Worm (Caenorhabditis elegans) whole organism, late embryonic: ENCODE data around the gene C05D11.5.
A peak's percentile ranks its signal among the peaks of the same experiment; 100 is the strongest.

Experiments used
- C08G9.2 ChIP-seq: sonication (generic microtip); optimal IDR thresholded peaks from 2 replicates; lab custom pipeline; 2016; ENCODE audit warnings: mild to moderate bottlenecking, missing genetic modification characterization, moderate library complexity, missing compliant biosample characterization
- C38D4.7 ChIP-seq: fragments of 200-800 bp; sonication (Bioruptor generic); optimal IDR thresholded peaks from 2 replicates; lab custom pipeline; 2018; ENCODE audit warnings: mild to moderate bottlenecking, missing genetic modification characterization, moderate library complexity, missing compliant biosample characterization
- F13H6.1 ChIP-seq: sonication (generic microtip); optimal IDR thresholded peaks from 2 replicates; lab custom pipeline; 2016; ENCODE audit warnings: missing genetic modification characterization, missing compliant biosample characterization
- K02D7.2 ChIP-seq: sonication (generic microtip); optimal IDR thresholded peaks from 2 replicates; lab custom pipeline; 2017; ENCODE audit warnings: mild to moderate bottlenecking, missing genetic modification characterization, missing compliant biosample characterization
- K09A11.1 ChIP-seq: sonication (generic microtip); optimal IDR thresholded peaks from 2 replicates; lab custom pipeline; 2017; ENCODE audit warnings: antibody characterized with exemption, mild to moderate bottlenecking, missing genetic modification characterization, missing compliant biosample characterization; ENCODE audit not compliant: insufficient read depth
- Y22D7AL.16 ChIP-seq: sonication (generic microtip); optimal IDR thresholded peaks from 2 replicates; lab custom pipeline; 2016; ENCODE audit warnings: missing genetic modification characterization, missing compliant biosample characterization
- ahr-1 ChIP-seq: sonication (generic microtip); optimal IDR thresholded peaks from 2 replicates; lab custom pipeline; 2016; ENCODE audit warnings: missing genetic modification characterization, missing compliant biosample characterization
- ama-1 ChIP-seq: fragments of 150-350 bp; optimal IDR thresholded peaks from 2 replicates; lab custom pipeline; 2014
- ceh-19 ChIP-seq: fragments of 200-800 bp; sonication (Bioruptor generic); optimal IDR thresholded peaks from 2 replicates; lab custom pipeline; 2018; ENCODE audit warnings: mild to moderate bottlenecking, missing genetic modification characterization, missing compliant biosample characterization
- ceh-24 ChIP-seq: sonication (generic microtip); optimal IDR thresholded peaks from 2 replicates; lab custom pipeline; 2016; ENCODE audit warnings: mild to moderate bottlenecking, missing genetic modification characterization, missing compliant biosample characterization
- ceh-31 ChIP-seq: sonication (generic microtip); optimal IDR thresholded peaks from 2 replicates; lab custom pipeline; 2016; ENCODE audit warnings: missing genetic modification characterization, missing compliant biosample characterization
- ceh-34 ChIP-seq: sonication (generic microtip); optimal IDR thresholded peaks from 2 replicates; lab custom pipeline; 2016; ENCODE audit warnings: mild to moderate bottlenecking, missing genetic modification characterization, missing compliant biosample characterization
- ceh-48 ChIP-seq: sonication (generic microtip); optimal IDR thresholded peaks from 2 replicates; lab custom pipeline; 2016; ENCODE audit warnings: missing genetic modification characterization, inconsistent platforms, missing compliant biosample characterization
- ceh-6 ChIP-seq: fragments of 200-800 bp; sonication (Bioruptor generic); optimal IDR thresholded peaks from 2 replicates; lab custom pipeline; 2018; ENCODE audit warnings: mild to moderate bottlenecking, missing genetic modification characterization, missing compliant biosample characterization
- dve-1 ChIP-seq: sonication (generic microtip); optimal IDR thresholded peaks from 2 replicates; lab custom pipeline; 2017; ENCODE audit warnings: antibody characterized with exemption, mild to moderate bottlenecking, missing genetic modification characterization, missing compliant biosample characterization
- elt-2 ChIP-seq: sonication (generic microtip); optimal IDR thresholded peaks from 2 replicates; lab custom pipeline; 2016; ENCODE audit warnings: missing genetic modification reagents, missing genetic modification characterization, missing compliant biosample characterization
- elt-4 ChIP-seq: sonication (generic microtip); optimal IDR thresholded peaks from 2 replicates; lab custom pipeline; 2016; ENCODE audit warnings: missing genetic modification characterization, missing compliant biosample characterization
- fax-1 ChIP-seq: sonication (generic microtip); optimal IDR thresholded peaks from 2 replicates; lab custom pipeline; 2016; ENCODE audit warnings: missing genotype, missing genetic modification characterization, missing compliant biosample characterization
- fkh-10 ChIP-seq: fragments of 150-350 bp; optimal IDR thresholded peaks from 2 replicates; lab custom pipeline; 2014; ENCODE audit warnings: missing biosample characterization, missing genetic modification reagents, missing genetic modification characterization
- gmeb-2 ChIP-seq: sonication (generic microtip); optimal IDR thresholded peaks from 2 replicates; lab custom pipeline; 2016; ENCODE audit warnings: missing genetic modification characterization, inconsistent platforms, missing compliant biosample characterization
- hlh-30 ChIP-seq: sonication (generic microtip); optimal IDR thresholded peaks from 2 replicates; lab custom pipeline; 2017; ENCODE audit warnings: antibody characterized with exemption, missing genetic modification characterization, missing compliant biosample characterization; ENCODE audit not compliant: insufficient read depth
- hlh-8 ChIP-seq: sonication (generic microtip); optimal IDR thresholded peaks from 2 replicates; lab custom pipeline; 2016; ENCODE audit warnings: missing genotype, missing genetic modification characterization, missing compliant biosample characterization
- lin-11 ChIP-seq: fragments of 200-800 bp; sonication (Bioruptor generic); optimal IDR thresholded peaks from 2 replicates; lab custom pipeline; 2018; ENCODE audit warnings: mild to moderate bottlenecking, missing genetic modification characterization, missing compliant biosample characterization
- madf-2 ChIP-seq: sonication (generic microtip); optimal IDR thresholded peaks from 2 replicates; lab custom pipeline; 2017; ENCODE audit warnings: missing genetic modification characterization, missing compliant biosample characterization
- mec-3 ChIP-seq: sonication (generic microtip); optimal IDR thresholded peaks from 2 replicates; lab custom pipeline; 2016; ENCODE audit warnings: borderline replicate concordance, missing genetic modification characterization, missing compliant biosample characterization
- nfya-1 ChIP-seq: sonication (generic microtip); optimal IDR thresholded peaks from 2 replicates; lab custom pipeline; 2017; ENCODE audit warnings: missing genetic modification characterization, mild to moderate bottlenecking, missing compliant biosample characterization, antibody characterized with exemption, moderate library complexity
- nhr-11 ChIP-seq: fragments of 150-350 bp; optimal IDR thresholded peaks from 2 replicates; lab custom pipeline; 2014; ENCODE audit warnings: missing biosample characterization, missing genetic modification characterization
- nhr-232 ChIP-seq: sonication (generic microtip); optimal IDR thresholded peaks from 2 replicates; lab custom pipeline; 2016; ENCODE audit warnings: missing genetic modification characterization, missing compliant biosample characterization
- odd-2 ChIP-seq: sonication (generic microtip); optimal IDR thresholded peaks from 2 replicates; lab custom pipeline; 2017; ENCODE audit warnings: antibody characterized with exemption, mild to moderate bottlenecking, missing genetic modification characterization, missing compliant biosample characterization
- pat-9 ChIP-seq: fragments of 200-800 bp; sonication (Bioruptor generic); optimal IDR thresholded peaks from 2 replicates; lab custom pipeline; 2018; ENCODE audit warnings: mild to moderate bottlenecking, missing genetic modification characterization, moderate library complexity, missing compliant biosample characterization
- pqm-1 ChIP-seq: sonication (generic microtip); optimal IDR thresholded peaks from 2 replicates; lab custom pipeline; 2016; ENCODE audit warnings: missing genetic modification characterization, missing compliant biosample characterization
- rnt-1 ChIP-seq: sonication (generic microtip); optimal IDR thresholded peaks from 2 replicates; lab custom pipeline; 2016; ENCODE audit warnings: missing genetic modification characterization, missing compliant biosample characterization
- sox-2 ChIP-seq: fragments of 200-800 bp; sonication (Bioruptor generic); IDR thresholded peaks from 2 replicates; pipeline ENCODE4 v1.3.6; 2022; ENCODE audit warnings: missing genetic modification reagents, missing genetic modification characterization, missing compliant biosample characterization
- syd-9 ChIP-seq: sonication (generic microtip); optimal IDR thresholded peaks from 2 replicates; lab custom pipeline; 2016; ENCODE audit warnings: mild to moderate bottlenecking, missing genetic modification characterization, moderate library complexity, missing compliant biosample characterization
- tbx-2 ChIP-seq: sonication (generic microtip); optimal IDR thresholded peaks from 2 replicates; lab custom pipeline; 2016; ENCODE audit warnings: missing genetic modification characterization, missing compliant biosample characterization
- ttx-3 ChIP-seq: sonication (generic microtip); optimal IDR thresholded peaks from 2 replicates; lab custom pipeline; 2016; ENCODE audit warnings: missing genetic modification reagents, missing genetic modification characterization, missing compliant biosample characterization
- unc-3 ChIP-seq, 2 experiments: fragments of 200-800 bp in 1 of 2; sonication (Bioruptor generic) in 1 of 2; sonication (generic microtip) in 1 of 2; conservative IDR thresholded peaks in 1 of 2; optimal IDR thresholded peaks in 1 of 2; 2 replicates each; pipeline versions ENCODE4 v1.3.6 to Lab custom; 2016 to 2022; ENCODE audit warnings: missing compliant biosample characterization in 2 of 2, missing genetic modification characterization in 2 of 2, missing genetic modification reagents in 1 of 2
- unc-55 ChIP-seq: sonication (generic microtip); optimal IDR thresholded peaks from 2 replicates; lab custom pipeline; 2017; ENCODE audit warnings: missing biosample characterization, missing genetic modification reagents, missing genetic modification characterization
- unc-86 ChIP-seq: sonication (generic microtip); optimal IDR thresholded peaks from 2 replicates; lab custom pipeline; 2016; ENCODE audit warnings: missing genetic modification characterization, missing compliant biosample characterization
- zip-5 ChIP-seq: sonication (generic microtip); optimal IDR thresholded peaks from 2 replicates; lab custom pipeline; 2016; ENCODE audit warnings: missing genetic modification characterization, missing compliant biosample characterization
- ztf-16 ChIP-seq: sonication (generic microtip); optimal IDR thresholded peaks from 2 replicates; lab custom pipeline; 2017; ENCODE audit warnings: missing genetic modification characterization, missing compliant biosample characterization

Gene C05D11.5

ce11 chrIII:6431766-6432228 lies 20.0 kb upstream of the C05D11.5 start, which contains the start of the genes mrps-17 and txdc-9 (continued):
- TF ChIP-seq lin-11 (tag; lab: Kevin White, UChicago) (no peak), hlh-8 (tag; lab: Kevin White, UChicago) (no peak), ttx-3 (tag; lab: Kevin White, UChicago) (no peak), elt-2 (tag; lab: Kevin White, UChicago) (no peak), sox-2 (GFP tag; lab: Robert Waterston, UW) (no peak), pat-9 (tag; lab: Kevin White, UChicago) (no peak), odd-2 (tag; lab: Kevin White, UChicago) (no peak), pqm-1 (tag; lab: Kevin White, UChicago) (no peak), C38D4.7 (no peak), ceh-31 (tag; lab: Kevin White, UChicago) (peak; percentile 66), unc-86 (tag; lab: Kevin White, UChicago) (peak; percentile 52), elt-4 (tag; lab: Kevin White, UChicago) (no peak), ceh-6 (GFP tag; lab: Kevin White, UChicago) (no peak), ceh-24 (tag; lab: Kevin White, UChicago) (no peak), nhr-11 (tag; lab: Kevin White, UChicago) (no peak)
- TF ChIP-seq, all 69 proteins: peak for 10

ce11 chrIII:6430834-6431233 lies 19.0 kb upstream of the C05D11.5 start, which contains the start of gene popl-1:
TSS of gene popl-1 (minus strand) at chrIII:6430934.
- TF ChIP-seq unc-55 (no peak), fkh-10 (GFP tag; lab: Kevin White, UChicago) (no peak), tbx-2 (no peak), pat-9 (tag; lab: Kevin White, UChicago) (no peak), ztf-16 (tag; lab: Kevin White, UChicago) (no peak), rnt-1 (no peak), nhr-232 (tag; lab: Kevin White, UChicago) (no peak), ceh-34 (no peak), ceh-6 (GFP tag; lab: Kevin White, UChicago) (no peak), K09A11.1 (tag; lab: Kevin White, UChicago) (no peak), mec-3 (tag; lab: Kevin White, UChicago) (no peak), hlh-30 (no peak), Y22D7AL.16 (tag; lab: Kevin White, UChicago) (no peak), F13H6.1 (tag; lab: Kevin White, UChicago) (no peak), syd-9 (tag; lab: Kevin White, UChicago) (no peak), lin-11 (tag; lab: Kevin White, UChicago) (no peak)

- TF ChIP-seq hlh-8 (tag; lab: Kevin White, UChicago) (no peak), ceh-19 (GFP tag; lab: Kevin White, UChicago) (no peak), ahr-1 (tag; lab: Kevin White, UChicago) (no peak), F13H6.1 (tag; lab: Kevin White, UChicago) (no peak)
Observed at ce11 chrIII:6427205-6427604, 15.4 kb upstream of the C05D11.5 start, which contains the start of gene C05D11.8. TSS of gene C05D11.8 (minus strand) at chrIII:6427305.

ce11 chrIII:6422721-6423120 lies 10.9 kb upstream of the C05D11.5 start:
- no peak for TF ChIP-seq unc-3 (GFP tag; conservative IDR thresholded peaks at IDR 0.05; lab: Robert Waterston, UW)
- TF ChIP-seq unc-3 (tag; optimal IDR thresholded peaks at IDR 0.05; lab: Kevin White, UChicago), result no peak
- no peak for TF ChIP-seq C08G9.2 (tag; lab: Kevin White, UChicago)
- no peak for TF ChIP-seq ceh-31 (tag; lab: Kevin White, UChicago)
- TF ChIP-seq C38D4.7, result no peak
- no peak for TF ChIP-seq K09A11.1 (tag; lab: Kevin White, UChicago)
- TF ChIP-seq gmeb-2 (tag; lab: Kevin White, UChicago), result no peak
- TF ChIP-seq nfya-1, result no peak
- TF ChIP-seq dve-1 (tag; lab: Kevin White, UChicago), result no peak
- no peak for TF ChIP-seq sox-2 (GFP tag; lab: Robert Waterston, UW)
- TF ChIP-seq fax-1, result no peak
- no peak for TF ChIP-seq ama-1 (lab: Kevin White, UChicago)
- no peak for TF ChIP-seq madf-2 (tag; lab: Kevin White, UChicago)
- no peak for TF ChIP-seq zip-5 (tag; lab: Kevin White, UChicago)
- TF ChIP-seq lin-11 (tag; lab: Kevin White, UChicago), result no peak
- no peak for TF ChIP-seq K02D7.2
- TF ChIP-seq ztf-16 (tag; lab: Kevin White, UChicago), result no peak
- TF ChIP-seq fkh-10 (GFP tag; lab: Kevin White, UChicago), result no peak
- TF ChIP-seq tbx-2, result no peak
- no peak for TF ChIP-seq ceh-48
- TF ChIP-seq rnt-1, result no peak
